Worm (Caenorhabditis elegans): ENCODE data around the gene F10C2.5.
A peak's percentile ranks its signal among the peaks of the same experiment; 100 is the strongest.

ce11 chrV:12002866-12003485 is 42.3 kb upstream of the F10C2.5 start, which contains the start of gene cpr-9:
- TF ChIP-seq him-1 (tag; optimal IDR thresholded peaks at IDR 0.05) (no peak), W03F9.2 (tag; optimal IDR thresholded peaks at IDR 0.05) (peak; percentile 30)

Data from whole organism, L4/young adult.